Fruit fly (Drosophila melanogaster): Measurements from ENCODE around the gene CG31111.
A peak's percentile ranks its signal among the peaks of the same experiment; 100 is the strongest.

CG31111 gene

DNA sequence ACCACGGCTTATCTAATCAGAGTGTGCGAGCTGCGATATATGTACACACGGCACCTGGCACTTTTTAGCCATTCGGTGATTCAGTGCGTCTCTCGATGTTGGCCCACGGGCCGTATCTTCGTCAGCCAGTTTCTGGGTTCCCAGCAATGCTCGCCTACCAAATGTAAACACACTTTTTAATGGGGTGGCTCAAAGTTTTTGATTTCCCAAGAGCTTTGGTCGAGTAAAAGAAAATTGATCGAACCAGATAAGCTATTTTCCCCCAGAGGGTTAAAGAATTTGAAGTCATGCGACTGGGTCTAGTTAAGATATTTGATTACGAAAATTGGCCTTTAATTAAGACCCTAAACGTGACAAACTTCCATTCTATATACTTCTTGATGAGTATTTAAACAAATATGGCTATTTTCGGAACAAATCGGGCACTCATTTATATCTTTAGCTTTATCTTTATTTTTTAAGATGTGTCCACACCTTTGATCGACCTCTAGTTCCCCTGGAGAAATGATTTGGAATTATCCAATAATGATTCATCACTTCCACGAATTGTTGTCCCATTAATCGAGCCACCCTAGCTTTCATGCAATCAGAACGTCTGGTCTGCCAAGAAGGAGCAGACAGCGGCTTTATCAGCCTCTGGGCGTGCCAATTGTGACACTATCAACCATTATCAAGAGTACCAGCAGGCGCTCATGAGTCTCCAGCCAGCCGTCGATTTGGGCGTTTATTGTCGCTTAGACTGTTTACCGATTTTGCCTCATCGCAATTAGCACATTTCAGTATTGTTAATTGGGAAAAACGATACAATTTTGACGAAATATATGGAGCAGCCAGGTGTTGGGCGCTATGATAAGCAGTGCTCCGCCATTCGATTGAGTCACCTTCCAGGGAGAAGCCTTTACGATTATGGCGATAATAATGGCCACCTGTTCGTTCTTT lies 28.4 kb downstream of the CG31111 start (continued):
- TF ChIP-seq tin (GFP tag; optimal IDR thresholded peaks at IDR 0.05) (no peak), CG17186 (GFP tag; optimal IDR thresholded peaks at IDR 0.05) (no peak), D19B (GFP tag; optimal IDR thresholded peaks at IDR 0.05) (peak; percentile 52), B-H2 (GFP tag; optimal IDR thresholded peaks at IDR 0.05) (peak; percentile 29), CG9437 (GFP tag; optimal IDR thresholded peaks at IDR 0.05) (peak; percentile 61), sima (GFP tag; optimal IDR thresholded peaks at IDR 0.05) (no peak), pros (GFP tag; optimal IDR thresholded peaks at IDR 0.05) (peak; percentile 4), ewg (GFP tag; optimal IDR thresholded peaks at IDR 0.05) (no peak), ci (GFP tag; IDR thresholded peaks at IDR 0.05) (peak; percentile 40; the same call in 2 of the 3 replicates), CG17912 (GFP tag; optimal IDR thresholded peaks at IDR 0.05) (peak; percentile 18), Meics (GFP tag; optimal IDR thresholded peaks at IDR 0.05) (peak; percentile 75), crol (GFP tag; IDR thresholded peaks at IDR 0.05) (no peak), Awh (GFP tag; IDR thresholded peaks at IDR 0.05) (no peak), CG3407 (GFP tag; optimal IDR thresholded peaks at IDR 0.05) (no peak), CG11085 (GFP tag; IDR thresholded peaks at IDR 0.05) (no peak), onecut (GFP tag; IDR thresholded peaks at IDR 0.05) (0 out of 2 replicates have a peak, but pooled peaks have one; percentile 6), ssp (GFP tag; IDR thresholded peaks at IDR 0.05) (no peak), CG11723 (GFP tag; optimal IDR thresholded peaks at IDR 0.05) (no peak), Dfd (GFP tag; optimal IDR thresholded peaks at IDR 0.05) (no peak), Max (GFP tag; optimal IDR thresholded peaks at IDR 0.05) (no peak), CG16779 (GFP tag; IDR thresholded peaks at IDR 0.05) (no peak), CG32767 (GFP tag; IDR thresholded peaks at IDR 0.05) (no peak), wek (GFP tag; optimal IDR thresholded peaks at IDR 0.05) (no peak), run (tag; optimal IDR thresholded peaks at IDR 0.05) (no peak), E2f1 (GFP tag; IDR thresholded peaks at IDR 0.05) (no peak), chif (GFP tag; optimal IDR thresholded peaks at IDR 0.05) (no peak), CG7786 (GFP tag; optimal IDR thresholded peaks at IDR 0.05) (peak; percentile 36), CG2129 (GFP tag; IDR thresholded peaks at IDR 0.05; ENCODE audit: partially characterized antibody) (no peak), Sox100B (GFP tag; optimal IDR thresholded peaks at IDR 0.05) (no peak), CG1792 (GFP tag; optimal IDR thresholded peaks at IDR 0.05) (peak; percentile 22), Sry-δ (GFP tag; optimal IDR thresholded peaks at IDR 0.05) (no peak), gro (GFP tag; optimal IDR thresholded peaks at IDR 0.05) (no peak), CG43689 (GFP tag; IDR thresholded peaks at IDR 0.05) (no peak), CG6175 (GFP tag; IDR thresholded peaks at IDR 0.05) (no peak), ro (GFP tag; IDR thresholded peaks at IDR 0.05) (no peak), Dip3 (GFP tag; optimal IDR thresholded peaks at IDR 0.05) (peak; percentile 50), Atf6 (GFP tag; IDR thresholded peaks at IDR 0.05) (peak; percentile 32; the same call in 1 of the 2 replicates), CG5245 (GFP tag; optimal IDR thresholded peaks at IDR 0.05) (no peak), CG2712 (tag; optimal IDR thresholded peaks at IDR 0.05) (no peak), CG8944 (GFP tag; optimal IDR thresholded peaks at IDR 0.05) (no peak), Chrac-16 (GFP tag; optimal IDR thresholded peaks at IDR 0.05) (peak; percentile 13), CG14667 (GFP tag; IDR thresholded peaks at IDR 0.05) (no peak), CG17612 (GFP tag; IDR thresholded peaks at IDR 0.05) (no peak), CG14050 (GFP tag; IDR thresholded peaks at IDR 0.05) (no peak), CG17829 (tag; optimal IDR thresholded peaks at IDR 0.05) (peak; percentile 4), CG6765 (GFP tag; optimal IDR thresholded peaks at IDR 0.05) (peak; percentile 54), esg (GFP tag; conservative IDR thresholded peaks at IDR 0.05) (no peak; the same call in 1 of the 2 replicates), CG3847 (GFP tag; IDR thresholded peaks at IDR 0.05) (no peak), abd-A (tag; optimal IDR thresholded peaks at IDR 0.05) (no peak), ERR (GFP tag; optimal IDR thresholded peaks at IDR 0.05) (no peak)
